Worm (Caenorhabditis elegans) whole organism, young adult: Measurements from ENCODE around the gene K08H2.7.

ENCODE experiments used
- B0035.1 ChIP-seq: sonication (generic microtip); optimal IDR thresholded peaks from 2 replicates; lab custom pipeline; 2016; ENCODE audit warnings: missing genetic modification characterization, mild to moderate bottlenecking, missing compliant biosample characterization, missing genotype, missing genetic modification reagents
- B0261.1 ChIP-seq: sonication (generic microtip); optimal IDR thresholded peaks from 2 replicates; lab custom pipeline; 2016; ENCODE audit warnings: mild to moderate bottlenecking, missing genetic modification characterization, moderate library complexity, missing compliant biosample characterization
- B0336.3 ChIP-seq: fragments of 200-800 bp; sonication (Bioruptor generic); IDR thresholded peaks from 2 replicates; pipeline ENCODE4 v1.3.6; 2022; ENCODE audit warnings: missing genetic modification characterization, missing compliant biosample characterization
- D2030.7 ChIP-seq: fragments of 200-800 bp; sonication (Bioruptor generic); IDR thresholded peaks from 2 replicates; pipeline ENCODE4 v1.3.6; 2022; ENCODE audit warnings: missing genetic modification reagents, missing genetic modification characterization, missing compliant biosample characterization
- F10E7.11 ChIP-seq: sonication (generic microtip); optimal IDR thresholded peaks from 2 replicates; lab custom pipeline; 2017; ENCODE audit warnings: mild to moderate bottlenecking, missing genetic modification characterization, moderate library complexity, missing compliant biosample characterization
- F23B12.7 ChIP-seq: sonication (generic microtip); optimal IDR thresholded peaks from 2 replicates; lab custom pipeline; 2017; ENCODE audit warnings: missing genetic modification characterization, mild to moderate bottlenecking, missing compliant biosample characterization, antibody characterized with exemption, moderate library complexity; ENCODE audit not compliant: insufficient read depth
- F33H1.4 ChIP-seq: fragments of 200-800 bp; sonication (Bioruptor generic); IDR thresholded peaks from 2 replicates; pipeline ENCODE4 v1.3.6; 2022; ENCODE audit warnings: missing genetic modification reagents, missing genetic modification characterization, missing compliant biosample characterization
- F57A8.1 ChIP-seq: fragments of 200-800 bp; sonication (Bioruptor generic); optimal IDR thresholded peaks from 2 replicates; lab custom pipeline; 2018; ENCODE audit warnings: mild to moderate bottlenecking, missing genetic modification characterization, moderate library complexity, missing compliant biosample characterization
- F57C9.4 ChIP-seq: sonication (generic microtip); optimal IDR thresholded peaks from 2 replicates; lab custom pipeline; 2017; ENCODE audit warnings: mild to moderate bottlenecking, missing genetic modification characterization, missing compliant biosample characterization
- T07F8.4 ChIP-seq: sonication (generic microtip); optimal IDR thresholded peaks from 2 replicates; lab custom pipeline; 2016; ENCODE audit warnings: mild to moderate bottlenecking, missing genetic modification characterization, moderate library complexity, missing compliant biosample characterization
- Y53F4B.3 ChIP-seq: fragments of 200-800 bp; sonication (Bioruptor generic); IDR thresholded peaks from 2 replicates; pipeline ENCODE4 v1.3.6; 2022; ENCODE audit warnings: missing genetic modification reagents, missing genetic modification characterization, missing compliant biosample characterization
- Y67H2A.10 ChIP-seq: fragments of 200-800 bp; sonication (Bioruptor generic); conservative IDR thresholded peaks from 2 replicates; pipeline ENCODE4 v1.3.6; 2022; ENCODE audit warnings: missing genetic modification reagents, missing genetic modification characterization, missing compliant biosample characterization
- attf-3 ChIP-seq: fragments of 200-800 bp; sonication (Bioruptor generic); conservative IDR thresholded peaks from 2 replicates; pipeline ENCODE4 v1.3.6; 2022; ENCODE audit warnings: missing genetic modification reagents, missing genetic modification characterization, missing compliant biosample characterization
- attf-5 ChIP-seq: fragments of 200-800 bp; sonication (Bioruptor generic); optimal IDR thresholded peaks from 2 replicates; lab custom pipeline; 2018; ENCODE audit warnings: mild to moderate bottlenecking, missing genetic modification characterization, missing compliant biosample characterization
- bed-2 ChIP-seq: fragments of 200-800 bp; sonication (Bioruptor generic); IDR thresholded peaks from 2 replicates; pipeline ENCODE4 v1.3.6; 2022; ENCODE audit warnings: missing genetic modification reagents, missing genetic modification characterization, missing compliant biosample characterization
- cebp-2 ChIP-seq: fragments of 200-800 bp; sonication (Bioruptor generic); IDR thresholded peaks from 2 replicates; pipeline ENCODE4 v1.3.6; 2022; ENCODE audit warnings: missing genetic modification characterization, missing compliant biosample characterization
- ceh-40 ChIP-seq: fragments of 200-800 bp; sonication (Bioruptor generic); IDR thresholded peaks from 2 replicates; pipeline ENCODE4 v1.3.6; 2022; ENCODE audit warnings: missing genetic modification characterization, missing compliant biosample characterization
- die-1 ChIP-seq: sonication (generic microtip); optimal IDR thresholded peaks from 2 replicates; lab custom pipeline; 2016; ENCODE audit warnings: missing genotype, mild to moderate bottlenecking, missing genetic modification characterization, missing compliant biosample characterization
- ekl-4 ChIP-seq: fragments of 200-800 bp; sonication (Bioruptor generic); IDR thresholded peaks from 2 replicates; pipeline ENCODE4 v1.3.6; 2022; ENCODE audit warnings: missing genetic modification reagents, missing genetic modification characterization, missing compliant biosample characterization
- gei-17 ChIP-seq: fragments of 200-800 bp; sonication (Bioruptor generic); optimal IDR thresholded peaks from 2 replicates; lab custom pipeline; 2018; ENCODE audit warnings: mild to moderate bottlenecking, missing genetic modification characterization, missing compliant biosample characterization
- him-1 ChIP-seq: sonication (generic microtip); optimal IDR thresholded peaks from 2 replicates; lab custom pipeline; 2016; ENCODE audit warnings: missing genotype, missing genetic modification reagents, missing genetic modification characterization, missing compliant biosample characterization
- hlh-26 ChIP-seq: fragments of 200-800 bp; sonication (Bioruptor generic); conservative IDR thresholded peaks from 2 replicates; pipeline ENCODE4 v1.3.6; 2022; ENCODE audit warnings: missing genetic modification reagents, missing genetic modification characterization, missing compliant biosample characterization
- hmg-1.2 ChIP-seq: fragments of 200-800 bp; sonication (Bioruptor generic); IDR thresholded peaks from 2 replicates; pipeline ENCODE4 v1.3.6; 2022; ENCODE audit warnings: missing genetic modification reagents, missing genetic modification characterization, missing compliant biosample characterization
- hrde-1 ChIP-seq: sonication (generic microtip); optimal IDR thresholded peaks from 2 replicates; lab custom pipeline; 2016; ENCODE audit warnings: missing genetic modification characterization, mild to moderate bottlenecking, missing compliant biosample characterization, moderate library complexity, missing genotype, missing genetic modification reagents, borderline replicate concordance
- hsf-1 ChIP-seq: fragments of 200-800 bp; sonication (Bioruptor generic); IDR thresholded peaks from 2 replicates; pipeline ENCODE4 v1.3.6; 2022; ENCODE audit warnings: missing genetic modification reagents, missing genetic modification characterization, missing compliant biosample characterization
- lin-26 ChIP-seq: fragments of 200-800 bp; sonication (Bioruptor generic); IDR thresholded peaks from 2 replicates; pipeline ENCODE4 v1.3.6; 2022; ENCODE audit warnings: missing genetic modification reagents, missing genetic modification characterization, missing compliant biosample characterization
- lir-1 ChIP-seq: fragments of 200-800 bp; sonication (Bioruptor generic); conservative IDR thresholded peaks from 2 replicates; pipeline ENCODE4 v1.3.6; 2022; ENCODE audit warnings: missing genetic modification reagents, missing genetic modification characterization, missing compliant biosample characterization
- madf-3 ChIP-seq: fragments of 200-800 bp; sonication (Bioruptor generic); IDR thresholded peaks from 2 replicates; pipeline ENCODE4 v1.3.6; 2022; ENCODE audit warnings: missing genetic modification reagents, missing genetic modification characterization, missing compliant biosample characterization
- mes-4 ChIP-seq: sonication (generic microtip); optimal IDR thresholded peaks from 2 replicates; lab custom pipeline; 2016; ENCODE audit warnings: missing genotype, missing genetic modification characterization, missing compliant biosample characterization
- nhr-179 ChIP-seq: sonication (generic microtip); optimal IDR thresholded peaks from 2 replicates; lab custom pipeline; 2016; ENCODE audit warnings: mild to moderate bottlenecking, missing genetic modification characterization, missing compliant biosample characterization
- pbrm-1 ChIP-seq: fragments of 200-800 bp; sonication (Bioruptor generic); IDR thresholded peaks from 2 replicates; pipeline ENCODE4 v1.3.6; 2022; ENCODE audit warnings: missing genetic modification reagents, missing genetic modification characterization, missing compliant biosample characterization
- rec-8 ChIP-seq, 2 experiments: sonication (generic microtip); optimal IDR thresholded peaks; 2 replicates each; lab custom pipeline; 2016; ENCODE audit warnings: mild to moderate bottlenecking in 2 of 2, missing genetic modification characterization in 2 of 2, missing genetic modification reagents in 2 of 2, missing genotype in 2 of 2, missing biosample characterization in 1 of 2, missing compliant biosample characterization in 1 of 2, moderate library complexity in 1 of 2
- rpc-1 ChIP-seq, 2 experiments: fragments of 150-350 bp in 1 of 2; sonication (generic microtip) in 1 of 2; optimal IDR thresholded peaks; 2 replicates each; lab custom pipeline; 2014 to 2018; ENCODE audit warnings: missing biosample characterization in 1 of 2, missing genetic modification characterization in 1 of 2, missing genetic modification reagents in 1 of 2, missing genotype in 1 of 2
- snpc-1.1 ChIP-seq: sonication (generic microtip); optimal IDR thresholded peaks from 2 replicates; lab custom pipeline; 2017; ENCODE audit warnings: missing genetic modification characterization, mild to moderate bottlenecking, missing compliant biosample characterization, antibody characterized with exemption, moderate library complexity, missing genotype, missing genetic modification reagents; ENCODE audit not compliant: insufficient read depth
- snpc-1.3 ChIP-seq: sonication (generic microtip); optimal IDR thresholded peaks from 2 replicates; lab custom pipeline; 2017; ENCODE audit warnings: missing genetic modification characterization, mild to moderate bottlenecking, missing compliant biosample characterization, antibody characterized with exemption, moderate library complexity, missing genotype, missing genetic modification reagents; ENCODE audit not compliant: insufficient read depth
- snpc-3.4 ChIP-seq: sonication (generic microtip); optimal IDR thresholded peaks from 2 replicates; lab custom pipeline; 2017; ENCODE audit warnings: missing genetic modification characterization, mild to moderate bottlenecking, missing compliant biosample characterization, antibody characterized with exemption, moderate library complexity, missing genotype, missing genetic modification reagents
- snpc-4 ChIP-seq, 5 experiments: fragments of 150-350 bp in 1 of 5; sonication (generic microtip) in 4 of 5; optimal IDR thresholded peaks; 2 replicates each; lab custom pipeline; 2014 to 2018; ENCODE audit warnings: missing genetic modification characterization in 5 of 5, missing biosample characterization in 3 of 5, antibody characterized with exemption in 2 of 5, mild to moderate bottlenecking in 2 of 5, missing compliant biosample characterization in 2 of 5, missing genotype in 2 of 5, moderate library complexity in 2 of 5, missing genetic modification reagents in 1 of 5
- sptf-2 ChIP-seq: fragments of 200-800 bp; sonication (Bioruptor generic); optimal IDR thresholded peaks from 2 replicates; lab custom pipeline; 2018; ENCODE audit warnings: mild to moderate bottlenecking, missing genetic modification characterization, missing compliant biosample characterization
- tbp1 ChIP-seq: fragments of 200-800 bp; sonication (Bioruptor generic); optimal IDR thresholded peaks from 2 replicates; lab custom pipeline; 2018; ENCODE audit warnings: mild to moderate bottlenecking, missing genetic modification characterization, missing compliant biosample characterization
- tbx-9 ChIP-seq: sonication (generic microtip); optimal IDR thresholded peaks from 2 replicates; lab custom pipeline; 2016; ENCODE audit warnings: borderline replicate concordance, missing genetic modification characterization, inconsistent platforms, missing compliant biosample characterization
- ztf-18 ChIP-seq: sonication (generic microtip); optimal IDR thresholded peaks from 2 replicates; lab custom pipeline; 2016; ENCODE audit warnings: missing genotype, mild to moderate bottlenecking, missing genetic modification characterization, missing compliant biosample characterization
- ztf-28 ChIP-seq: fragments of 200-800 bp; sonication (Bioruptor generic); IDR thresholded peaks from 2 replicates; pipeline ENCODE4 v1.3.6; 2022; ENCODE audit warnings: missing genetic modification reagents, missing genetic modification characterization, missing compliant biosample characterization

The K08H2.7 gene

ce11 chrX:13248265-13248664, at the start of gene K08H2.7:
TSS of gene K08H2.7 (minus strand) at chrX:13248437.
- TF ChIP-seq B0035.1 (tag; lab: Kevin White, UChicago), result no peak
- TF ChIP-seq D2030.7 (GFP tag; lab: Robert Waterston, UW), result no peak
- TF ChIP-seq B0336.3 (GFP tag; lab: Robert Waterston, UW), result no peak

DNA sequence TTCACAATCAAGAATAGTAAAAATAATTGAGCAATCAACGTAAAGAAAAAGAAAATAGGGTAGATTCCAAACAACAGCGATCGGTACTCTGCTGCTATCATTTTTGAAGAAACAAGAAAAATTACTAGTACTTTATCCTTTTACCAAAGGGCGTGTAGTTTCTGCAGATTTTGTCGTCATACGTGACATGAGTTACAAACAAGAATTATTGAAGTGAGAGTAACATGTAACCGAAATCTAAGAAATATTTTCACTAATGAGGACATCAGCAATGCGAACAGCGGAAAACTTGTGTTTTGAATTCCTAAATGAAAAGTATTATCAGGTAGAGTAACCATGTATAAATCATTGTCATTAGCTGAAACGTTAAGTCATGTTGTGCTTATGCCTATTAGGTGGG, 46.4 kb upstream of the K08H2.7 start, which contains the start of gene srd-36:
srd-36 (minus strand) TSS at position 101 of the 400 bp plus-strand sequence.
- TF ChIP-seq F10E7.11 (tag; lab: Kevin White, UChicago) (no peak), cebp-2 (GFP tag; lab: Robert Waterston, UW) (no peak), gei-17 (no peak), ekl-4 (GFP tag; lab: Robert Waterston, UW) (no peak), F33H1.4 (GFP tag; lab: Robert Waterston, UW) (no peak), Y53F4B.3 (GFP tag; lab: Robert Waterston, UW) (no peak), madf-3 (GFP tag; lab: Robert Waterston, UW) (no peak), ztf-28 (GFP tag; lab: Robert Waterston, UW) (no peak), ztf-18 (tag; lab: Kevin White, UChicago) (no peak), sptf-2 (no peak), F23B12.7 (tag; lab: Kevin White, UChicago) (no peak), Y67H2A.10 (no peak), attf-5 (no peak), lir-1 (no peak), attf-3 (GFP tag; lab: Robert Waterston, UW) (no peak), ceh-40 (GFP tag; lab: Robert Waterston, UW) (no peak), tbx-9 (tag; lab: Kevin White, UChicago) (no peak), hsf-1 (GFP tag; lab: Robert Waterston, UW) (no peak)

DNA sequence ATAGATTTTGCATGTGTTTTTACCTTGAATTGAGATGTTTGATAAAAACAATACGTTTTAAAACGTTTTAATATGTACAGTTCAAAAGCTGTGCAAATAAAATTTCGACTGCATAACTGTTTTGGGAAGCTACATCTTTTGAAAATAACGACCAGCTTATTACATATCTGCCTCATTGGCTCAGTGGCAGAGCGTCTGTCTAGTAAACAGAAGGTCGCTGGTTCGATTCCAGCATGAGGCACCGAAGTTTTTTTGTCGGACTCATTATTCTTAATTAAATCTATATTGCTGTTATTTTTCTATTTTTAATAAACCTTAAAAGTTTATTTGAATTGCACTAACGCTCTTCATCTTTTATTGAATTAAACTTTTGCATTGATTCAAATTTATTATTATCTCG, 44.8 kb upstream of the K08H2.7 start:
- TF ChIP-seq lir-1, result no peak
- TF ChIP-seq bed-2 (GFP tag; lab: Robert Waterston, UW), result no peak
- peak; percentile 83 for TF ChIP-seq tbp1
- TF ChIP-seq hrde-1 (tag; lab: Kevin White, UChicago), result no peak
- TF ChIP-seq cebp-2 (GFP tag; lab: Robert Waterston, UW), result no peak
- TF ChIP-seq gei-17, result no peak
- peak; percentile 41; the same call in 1 of the 2 replicates for TF ChIP-seq D2030.7 (GFP tag; lab: Robert Waterston, UW)
- no peak for TF ChIP-seq hlh-26 (GFP tag; lab: Robert Waterston, UW)
- 0 out of 2 replicates have a peak, but pooled peaks have one; percentile 7 for TF ChIP-seq hmg-1.2 (GFP tag; lab: Robert Waterston, UW)
- no peak for TF ChIP-seq snpc-1.3
- no peak for TF ChIP-seq F57C9.4
- peak; percentile 75 for TF ChIP-seq die-1 (tag; lab: Kevin White, UChicago)
- TF ChIP-seq snpc-4 (GFP tag; optimal IDR thresholded peaks at IDR 0.05; lab: Kevin White, UChicago), result peak; percentile 43
- peak in 1 of 4 experiments; percentile 58 for TF ChIP-seq snpc-4 (tag; optimal IDR thresholded peaks at IDR 0.05; lab: Kevin White, UChicago)
- TF ChIP-seq nhr-179 (tag; lab: Kevin White, UChicago), result peak; percentile 8
- TF ChIP-seq rec-8 (tag; optimal IDR thresholded peaks at IDR 0.05; lab: Kevin White, UChicago), result peak in 1 of 2 experiments; percentile 32
- TF ChIP-seq mes-4 (tag; lab: Kevin White, UChicago), result peak; percentile 51
- TF ChIP-seq ceh-40 (GFP tag; lab: Robert Waterston, UW), result no peak
- peak; percentile 81 for TF ChIP-seq lin-26 (GFP tag; lab: Robert Waterston, UW)
- peak; percentile 31; the same call in 1 of the 2 replicates for TF ChIP-seq pbrm-1 (GFP tag; lab: Robert Waterston, UW)
- TF ChIP-seq snpc-3.4, result peak; percentile 35
- peak; percentile 4 for TF ChIP-seq T07F8.4 (tag; lab: Kevin White, UChicago)
- peak; percentile 29 for TF ChIP-seq snpc-1.1 (tag; lab: Kevin White, UChicago)
- TF ChIP-seq rpc-1 (optimal IDR thresholded peaks at IDR 0.05; lab: Kevin White, UChicago), result peak; percentile 79
- TF ChIP-seq rpc-1 (tag; optimal IDR thresholded peaks at IDR 0.05; lab: Kevin White, UChicago), result peak; percentile 94
- no peak for TF ChIP-seq F57A8.1 (GFP tag; lab: Kevin White, UChicago)
- peak; percentile 68 for TF ChIP-seq B0261.1 (tag; lab: Kevin White, UChicago)
- TF ChIP-seq him-1, result peak; percentile 40
- TF ChIP-seq, all 124 proteins: peak for 16
